Worm (Caenorhabditis elegans) whole organism, L1 larva: ENCODE data around the gene nhr-263.

Source experiments
- ceh-82 ChIP-seq, 3 experiments: fragments of 150-350 bp in 1 of 3; sonication (generic microtip) in 2 of 3; optimal IDR thresholded peaks; 2 replicates each; lab custom pipeline; 2014 to 2017; ENCODE audit warnings: missing biosample characterization in 3 of 3, missing genetic modification characterization in 3 of 3
- dsc-1 ChIP-seq: sonication (generic microtip); optimal IDR thresholded peaks from 2 replicates; lab custom pipeline; 2016; ENCODE audit warnings: mild to moderate bottlenecking, missing genetic modification characterization, missing compliant biosample characterization
- mdl-1 ChIP-seq, 2 experiments: fragments of 150-350 bp; optimal IDR thresholded peaks; 2 replicates each; lab custom pipeline; 2014 to 2017; ENCODE audit warnings: missing biosample characterization in 2 of 2, missing genetic modification characterization in 2 of 2, inconsistent platforms in 1 of 2
- nhr-28 ChIP-seq: fragments of 150-350 bp; optimal IDR thresholded peaks from 2 replicates; lab custom pipeline; 2014; ENCODE audit warnings: missing biosample characterization, missing genetic modification characterization
- nhr-71 ChIP-seq: sonication (generic microtip); optimal IDR thresholded peaks from 2 replicates; lab custom pipeline; 2016; ENCODE audit warnings: mild to moderate bottlenecking, missing genetic modification characterization, moderate library complexity, missing compliant biosample characterization

DNA sequence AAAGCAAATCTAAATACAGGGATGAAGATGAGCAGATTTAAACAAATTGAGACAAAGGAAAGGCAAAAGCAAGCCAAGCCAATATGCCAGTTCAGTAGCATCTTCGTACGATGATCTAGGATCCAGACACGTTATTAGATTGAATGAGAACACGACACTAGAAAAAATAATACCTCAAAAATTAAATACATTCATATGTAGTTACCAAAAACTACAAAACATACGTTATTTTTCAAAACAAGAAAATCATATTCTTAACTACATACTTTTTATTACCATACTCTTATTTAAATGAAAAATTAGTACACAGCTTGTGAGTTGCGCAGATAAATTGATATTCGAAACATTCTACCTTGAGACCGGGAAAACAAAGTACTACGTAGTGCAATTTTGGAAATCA lies 28.6 kb downstream of the nhr-263 start, which contains the start of gene srx-6:
- TF ChIP-seq nhr-28 (tag; lab: Kevin White, UChicago) = no peak
- TF ChIP-seq nhr-71 = no peak
- TF ChIP-seq ceh-82 (tag; optimal IDR thresholded peaks at IDR 0.05; lab: Kevin White, UChicago) = no peak
- TF ChIP-seq mdl-1 (tag; optimal IDR thresholded peaks at IDR 0.05; lab: Kevin White, UChicago) = no peak
- TF ChIP-seq dsc-1 = no peak
